Fruit fly (Drosophila melanogaster) whole organism, embryonic: Measurements from ENCODE around the gene psh.

Experiments
- ATbp ChIP-seq: fragments of 200-800 bp; sonication (Bioruptor generic); optimal IDR thresholded peaks from 2 replicates; lab custom pipeline; 2017; ENCODE audit warnings: missing biosample characterization, mild to moderate bottlenecking, missing genetic modification characterization, missing genetic modification reagents
- CG10267 ChIP-seq: fragments of 200-800 bp; sonication (Bioruptor generic); optimal IDR thresholded peaks from 2 replicates; lab custom pipeline; 2018; ENCODE audit warnings: missing biosample characterization, mild to moderate bottlenecking, missing genetic modification characterization, moderate library complexity
- CG14441 ChIP-seq: fragments of 200-800 bp; sonication (Bioruptor generic); IDR thresholded peaks from 2 replicates; pipeline ENCODE4 v1.3.6; 2022; ENCODE audit warnings: missing biosample characterization, missing genetic modification characterization
- CG1603 ChIP-seq: fragments of 200-800 bp; sonication (Bioruptor generic); optimal IDR thresholded peaks from 2 replicates; lab custom pipeline; 2019; ENCODE audit warnings: missing biosample characterization, mild to moderate bottlenecking, missing genetic modification characterization, moderate library complexity
- CG16813 ChIP-seq: fragments of 200-800 bp; sonication (Bioruptor generic); IDR thresholded peaks from 3 replicates; pipeline ENCODE4 v1.3.6; 2022; ENCODE audit warnings: missing biosample characterization, missing genetic modification characterization; ENCODE audit not compliant: partially characterized antibody
- CG2889 ChIP-seq: fragments of 200-800 bp; sonication (Bioruptor generic); IDR thresholded peaks from 3 replicates; pipeline ENCODE4 v1.3.6; 2022; ENCODE audit warnings: missing biosample characterization, missing genetic modification characterization
- CG3726 ChIP-seq: fragments of 200-800 bp; sonication (Bioruptor generic); IDR thresholded peaks from 3 replicates; pipeline ENCODE4, ENCODE4 v1.3.6; 2022; ENCODE audit warnings: missing biosample characterization, missing genetic modification characterization
- CG4360 ChIP-seq: fragments of 200-800 bp; sonication (Bioruptor generic); IDR thresholded peaks from 2 replicates; pipeline ENCODE4 v1.3.6; 2022; ENCODE audit warnings: missing biosample characterization, missing genetic modification characterization
- CG4707 ChIP-seq: fragments of 200-800 bp; sonication (Bioruptor generic); optimal IDR thresholded peaks from 2 replicates; lab custom pipeline; 2018; ENCODE audit warnings: missing biosample characterization, mild to moderate bottlenecking, missing genetic modification characterization, moderate library complexity
- CG6854 ChIP-seq: fragments of 200-800 bp; sonication (Bioruptor generic); optimal IDR thresholded peaks from 3 replicates; lab custom pipeline; 2017; ENCODE audit warnings: missing biosample characterization, mild to moderate bottlenecking, missing genetic modification characterization
- CG7271 ChIP-seq: fragments of 200-800 bp; sonication (Bioruptor generic); optimal IDR thresholded peaks from 2 replicates; lab custom pipeline; 2018; ENCODE audit warnings: missing biosample characterization, mild to moderate bottlenecking, missing genetic modification characterization, moderate library complexity
- CG8290 ChIP-seq, 3 experiments: fragments of 200-800 bp; sonication (Bioruptor generic); optimal IDR thresholded peaks; 2 replicates each; lab custom pipeline; 2016 to 2019; ENCODE audit warnings: missing biosample characterization in 3 of 3, missing genetic modification characterization in 3 of 3, mild to moderate bottlenecking in 2 of 3, moderate library complexity in 1 of 3
- CG8388 ChIP-seq: fragments of 200-800 bp; sonication (Bioruptor generic); optimal IDR thresholded peaks from 2 replicates; lab custom pipeline; 2019; ENCODE audit warnings: missing biosample characterization, mild to moderate bottlenecking, missing genetic modification characterization, moderate library complexity
- CTCF ChIP-seq: fragments of 200-800 bp; sonication (Bioruptor generic); optimal IDR thresholded peaks from 2 replicates; lab custom pipeline; 2017; ENCODE audit warnings: missing biosample characterization, mild to moderate bottlenecking, missing genetic modification characterization, moderate library complexity
- Camta ChIP-seq: fragments of 200-800 bp; sonication (Bioruptor generic); optimal IDR thresholded peaks from 2 replicates; lab custom pipeline; 2016; ENCODE audit warnings: missing biosample characterization, missing genetic modification characterization
- D19A ChIP-seq: fragments of 200-800 bp; optimal IDR thresholded peaks from 3 replicates; lab custom pipeline; 2019; ENCODE audit warnings: missing biosample characterization, mild to moderate bottlenecking, missing genetic modification characterization, moderate library complexity
- Deaf1 ChIP-seq: fragments of 200-800 bp; optimal IDR thresholded peaks from 3 replicates; lab custom pipeline; 2019; ENCODE audit warnings: missing biosample characterization, mild to moderate bottlenecking, missing genetic modification characterization, moderate library complexity
- Elba2 ChIP-seq: fragments of 200-800 bp; sonication (Bioruptor generic); optimal IDR thresholded peaks from 3 replicates; lab custom pipeline; 2016; ENCODE audit warnings: missing biosample characterization, missing genetic modification characterization
- HmgD ChIP-seq: fragments of 200-800 bp; sonication (Bioruptor generic); optimal IDR thresholded peaks from 3 replicates; lab custom pipeline; 2016; ENCODE audit warnings: missing biosample characterization, missing genetic modification characterization
- Hmx ChIP-seq: fragments of 200-800 bp; sonication (Bioruptor generic); optimal IDR thresholded peaks from 2 replicates; lab custom pipeline; 2016; ENCODE audit warnings: missing biosample characterization, missing genetic modification characterization
- Hsf ChIP-seq: fragments of 200-800 bp; sonication (Bioruptor generic); optimal IDR thresholded peaks from 3 replicates; lab custom pipeline; 2016; ENCODE audit warnings: missing biosample characterization, missing genetic modification characterization
- MBD-R2 ChIP-seq: fragments of 200-800 bp; sonication (Bioruptor generic); IDR thresholded peaks from 2 replicates; pipeline ENCODE4 v1.3.6; 2022; ENCODE audit warnings: missing biosample characterization, missing genetic modification characterization
- Myb ChIP-seq: fragments of 200-800 bp; sonication (Bioruptor generic); optimal IDR thresholded peaks from 2 replicates; lab custom pipeline; 2016; ENCODE audit warnings: missing biosample characterization, missing genetic modification characterization
- NFAT ChIP-seq: fragments of 200-800 bp; sonication (Bioruptor generic); IDR thresholded peaks from 2 replicates; pipeline ENCODE4 v1.3.6; 2022; ENCODE audit warnings: missing biosample characterization, missing genetic modification characterization
- Optix ChIP-seq: fragments of 200-800 bp; sonication (Bioruptor generic); IDR thresholded peaks from 3 replicates; pipeline ENCODE4 v1.3.6; 2022; ENCODE audit warnings: missing biosample characterization, missing genetic modification characterization
- Ptx1 ChIP-seq: fragments of 200-800 bp; sonication (Bioruptor generic); IDR thresholded peaks from 2 replicates; pipeline ENCODE4 v1.3.6; 2022; ENCODE audit warnings: missing biosample characterization, missing genetic modification characterization
- TFAM ChIP-seq: fragments of 200-800 bp; sonication (Bioruptor generic); optimal IDR thresholded peaks from 2 replicates; lab custom pipeline; 2017; ENCODE audit warnings: missing biosample characterization, missing genetic modification characterization, inconsistent platforms
- Trl ChIP-seq, 3 experiments: fragments of >200 bp in 2 of 3; fragments of 200-800 bp in 1 of 3; sonication (Bioruptor generic) in 1 of 3; optimal IDR thresholded peaks; 2 replicates in 1 of 3; 3 replicates in 2 of 3; lab custom pipeline; 2016 to 2017; ENCODE audit warnings: missing biosample characterization in 1 of 3, missing genetic modification characterization in 1 of 3
- amos ChIP-seq: fragments of 200-800 bp; sonication (Bioruptor generic); IDR thresholded peaks from 2 replicates; pipeline ENCODE4 v1.3.6; 2022; ENCODE audit warnings: missing biosample characterization, missing genetic modification characterization; ENCODE audit not compliant: partially characterized antibody
- ara ChIP-seq: fragments of 200-800 bp; sonication (Bioruptor generic); IDR thresholded peaks from 2 replicates; pipeline ENCODE4 v1.3.6; 2022; ENCODE audit warnings: missing biosample characterization, missing genetic modification characterization
- ase ChIP-seq: fragments of 200-800 bp; sonication (Bioruptor generic); IDR thresholded peaks from 3 replicates; pipeline ENCODE4 v1.3.6; 2022; ENCODE audit warnings: missing biosample characterization, missing genetic modification characterization
- ash1 ChIP-seq: fragments of 200-800 bp; sonication (Bioruptor generic); optimal IDR thresholded peaks from 2 replicates; lab custom pipeline; 2018; ENCODE audit warnings: missing biosample characterization, mild to moderate bottlenecking, missing genetic modification characterization
- az2 ChIP-seq: fragments of 200-800 bp; sonication (Bioruptor generic); optimal IDR thresholded peaks from 3 replicates; lab custom pipeline; 2016; ENCODE audit warnings: missing biosample characterization, missing genetic modification characterization
- cato ChIP-seq: fragments of 200-800 bp; sonication (Bioruptor generic); optimal IDR thresholded peaks from 2 replicates; lab custom pipeline; 2016; ENCODE audit warnings: missing biosample characterization, missing genetic modification characterization, borderline replicate concordance
- chif ChIP-seq, 2 experiments: fragments of 200-800 bp; sonication (Bioruptor generic); optimal IDR thresholded peaks; 3 replicates each; lab custom pipeline; 2016; ENCODE audit warnings: missing biosample characterization in 2 of 2, missing genetic modification characterization in 2 of 2
- croc ChIP-seq: fragments of 200-800 bp; sonication (Bioruptor generic); conservative IDR thresholded peaks from 3 replicates; pipeline ENCODE4 v1.3.6; 2022; ENCODE audit warnings: missing biosample characterization, missing genetic modification characterization
- ftz-f1 ChIP-seq: fragments of 200-800 bp; sonication (Bioruptor generic); optimal IDR thresholded peaks from 2 replicates; lab custom pipeline; 2016; ENCODE audit warnings: missing biosample characterization, missing genetic modification characterization
- knrl ChIP-seq: fragments of 200-800 bp; sonication (Bioruptor generic); IDR thresholded peaks from 3 replicates; pipeline ENCODE4 v1.3.6; 2022; ENCODE audit warnings: missing biosample characterization, missing genetic modification characterization; ENCODE audit not compliant: partially characterized antibody
- lab ChIP-seq: fragments of 200-800 bp; sonication (Bioruptor generic); optimal IDR thresholded peaks from 3 replicates; lab custom pipeline; 2017; ENCODE audit warnings: missing biosample characterization, missing genetic modification characterization, mild to moderate bottlenecking, moderate library complexity, missing genetic modification reagents
- lilli ChIP-seq: fragments of 200-800 bp; sonication (Bioruptor generic); optimal IDR thresholded peaks from 3 replicates; lab custom pipeline; 2016; ENCODE audit warnings: missing biosample characterization, missing genetic modification characterization
- nerfin-1 ChIP-seq: fragments of 200-800 bp; sonication (Bioruptor generic); optimal IDR thresholded peaks from 3 replicates; lab custom pipeline; 2019; ENCODE audit warnings: missing biosample characterization, mild to moderate bottlenecking, missing genetic modification characterization, moderate library complexity
- nmo ChIP-seq: fragments of 200-800 bp; sonication (Bioruptor generic); optimal IDR thresholded peaks from 2 replicates; lab custom pipeline; 2018; ENCODE audit warnings: missing biosample characterization, mild to moderate bottlenecking, missing genetic modification characterization, moderate library complexity
- sc ChIP-seq, 3 experiments: fragments of >200 bp in 2 of 3; fragments of 200-800 bp in 1 of 3; sonication (Bioruptor generic) in 1 of 3; optimal IDR thresholded peaks; 2 replicates in 2 of 3; 3 replicates in 1 of 3; lab custom pipeline; 2017; ENCODE audit warnings: mild to moderate bottlenecking in 1 of 3, missing biosample characterization in 1 of 3, missing genetic modification characterization in 1 of 3, missing genetic modification reagents in 1 of 3
- schlank ChIP-seq: fragments of 200-800 bp; sonication (Bioruptor generic); optimal IDR thresholded peaks from 2 replicates; lab custom pipeline; 2018; ENCODE audit warnings: missing biosample characterization, mild to moderate bottlenecking, missing genetic modification characterization
- sima ChIP-seq: fragments of 200-800 bp; sonication (Bioruptor generic); optimal IDR thresholded peaks from 2 replicates; lab custom pipeline; 2016; ENCODE audit warnings: missing biosample characterization, missing genetic modification characterization
- slbo ChIP-seq: fragments of 200-800 bp; sonication (Bioruptor generic); IDR thresholded peaks from 2 replicates; pipeline ENCODE4 v1.3.6; 2022; ENCODE audit warnings: missing biosample characterization, missing genetic modification characterization
- tio ChIP-seq: fragments of 200-800 bp; sonication (Bioruptor generic); optimal IDR thresholded peaks from 2 replicates; lab custom pipeline; 2017; ENCODE audit warnings: missing biosample characterization, missing genetic modification characterization, inconsistent platforms
- zen2 ChIP-seq: fragments of 200-800 bp; sonication (Bioruptor generic); IDR thresholded peaks from 3 replicates; pipeline ENCODE4 v1.3.6; 2022; ENCODE audit warnings: missing biosample characterization, missing genetic modification characterization; ENCODE audit not compliant: partially characterized antibody
- zfh1 ChIP-seq: fragments of 200-800 bp; sonication (Bioruptor generic); IDR thresholded peaks from 3 replicates; pipeline ENCODE4 v1.3.6; 2022; ENCODE audit warnings: missing biosample characterization, missing genetic modification characterization

psh gene

DNA sequence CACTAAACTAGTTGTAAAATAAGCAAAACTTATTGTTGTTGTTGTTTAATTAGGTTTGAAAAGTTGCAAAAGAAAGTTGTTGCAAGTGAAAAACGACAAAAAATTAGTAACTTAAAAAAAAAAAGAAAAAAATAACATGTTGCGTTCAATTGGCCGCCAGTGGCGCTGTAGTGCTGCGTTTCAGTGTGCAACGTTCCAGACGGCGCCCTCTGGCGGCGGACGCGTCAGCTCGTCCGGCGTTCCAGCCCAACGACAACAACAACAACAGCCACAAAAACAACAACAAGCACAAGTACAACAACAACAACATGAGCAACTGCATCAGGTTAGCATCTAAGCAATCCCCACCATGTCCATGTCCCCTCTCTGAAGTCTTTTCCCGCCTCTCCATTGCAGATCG, 30.7 kb upstream of the psh start (continued):
- TF ChIP-seq knrl, result peak; percentile 33; the same call in 1 of the 3 replicates
- TF ChIP-seq Ptx1, result peak; percentile 31; the same call in 1 of the 2 replicates
- peak; percentile 58 for TF ChIP-seq Hsf (GFP tag; lab: Kevin White, UChicago)
- no peak for TF ChIP-seq ash1 (GFP tag; lab: Kevin White, UChicago)
- TF ChIP-seq lilli (GFP tag; lab: Kevin White, UChicago), result no peak
- TF ChIP-seq sima (GFP tag; lab: Kevin White, UChicago), result no peak
- TF ChIP-seq nmo, result peak; percentile 47
- peak; percentile 53 for TF ChIP-seq CG8290 (GFP tag; optimal IDR thresholded peaks at IDR 0.05; lab: Kevin White, UChicago)
- TF ChIP-seq CG8290 (tag; optimal IDR thresholded peaks at IDR 0.05; lab: Kevin White, UChicago), result peak; percentile 19 to 78
- TF ChIP-seq CTCF (GFP tag; lab: Kevin White, UChicago), result peak; percentile 96
- TF ChIP-seq CG16813 (GFP tag; lab: Robert Waterston, UW), result no peak
- peak; percentile 51; the same call in 2 of the 3 replicates for TF ChIP-seq Optix
- peak; percentile 25 for TF ChIP-seq Camta (GFP tag; lab: Kevin White, UChicago)
- peak; percentile 9 for TF ChIP-seq Elba2
- peak; percentile 39 for TF ChIP-seq slbo (GFP tag; lab: Robert Waterston, UW)
- no peak for TF ChIP-seq sc (optimal IDR thresholded peaks at IDR 0.05; lab: Kevin White, UChicago)
- TF ChIP-seq sc (GFP tag; optimal IDR thresholded peaks at IDR 0.05; lab: Kevin White, UChicago), result peak; percentile 12
- peak in 1 of 2 experiments; percentile 59 for TF ChIP-seq chif (GFP tag; optimal IDR thresholded peaks at IDR 0.05; lab: Kevin White, UChicago)
- TF ChIP-seq lab (GFP tag; lab: Kevin White, UChicago), result no peak
- no peak for TF ChIP-seq amos (GFP tag; lab: Robert Waterston, UW)
- no peak for TF ChIP-seq CG6854
- peak; percentile 6 for TF ChIP-seq CG8388
- TF ChIP-seq Trl (optimal IDR thresholded peaks at IDR 0.05; lab: Kevin White, UChicago), result no peak
- peak; percentile 16 for TF ChIP-seq Trl (GFP tag; optimal IDR thresholded peaks at IDR 0.05; lab: Kevin White, UChicago)
- peak; percentile 30; the same call in 1 of the 2 replicates for TF ChIP-seq ara (GFP tag; lab: Robert Waterston, UW)
- no peak for TF ChIP-seq Deaf1
- TF ChIP-seq HmgD, result peak; percentile 43
- TF ChIP-seq CG7271 (tag; lab: Kevin White, UChicago), result no peak
- TF ChIP-seq D19A (tag; lab: Kevin White, UChicago), result peak; percentile 15
- TF ChIP-seq CG1603, result peak; percentile 32
- 0 out of 3 replicates have a peak, but pooled peaks have one; percentile 38 for TF ChIP-seq CG3726 (GFP tag; lab: Robert Waterston, UW)
- peak; percentile 6 for TF ChIP-seq CG10267
- peak; percentile 72 for TF ChIP-seq zfh1 (GFP tag; lab: Robert Waterston, UW)
- peak; percentile 6 for TF ChIP-seq Myb (GFP tag; lab: Kevin White, UChicago)
- 0 out of 2 replicates have a peak, but pooled peaks have one; percentile 41 for TF ChIP-seq CG14441 (GFP tag; lab: Robert Waterston, UW)
- TF ChIP-seq Hmx (GFP tag; lab: Kevin White, UChicago), result no peak
- no peak for TF ChIP-seq schlank (tag; lab: Kevin White, UChicago)
- peak; percentile 8 for TF ChIP-seq tio (GFP tag; lab: Kevin White, UChicago)
- no peak for TF ChIP-seq cato
- TF ChIP-seq CG4707, result peak; percentile 5
- 0 out of 2 replicates have a peak, but pooled peaks have one; percentile 11 for TF ChIP-seq NFAT (GFP tag; lab: Robert Waterston, UW)
- TF ChIP-seq nerfin-1, result no peak
- TF ChIP-seq CG4360, result peak; percentile 100
- peak; percentile 15 for TF ChIP-seq ATbp (GFP tag; lab: Kevin White, UChicago)
- no peak for TF ChIP-seq zen2 (GFP tag; lab: Robert Waterston, UW)
- TF ChIP-seq TFAM (GFP tag; lab: Kevin White, UChicago), result no peak
- TF ChIP-seq croc (GFP tag; lab: Robert Waterston, UW), result 0 out of 3 replicates have a peak, but pooled peaks have one; percentile 16
- TF ChIP-seq CG2889 (GFP tag; lab: Robert Waterston, UW), result no peak
- TF ChIP-seq ftz-f1 (GFP tag; lab: Kevin White, UChicago), result no peak
- TF ChIP-seq MBD-R2, result peak; percentile 22; the same call in 1 of the 2 replicates
- TF ChIP-seq ase (GFP tag; lab: Robert Waterston, UW), result peak; percentile 30; the same call in 1 of the 3 replicates
- TF ChIP-seq az2 (GFP tag; lab: Kevin White, UChicago), result peak; percentile 46
